Worm (Caenorhabditis elegans): Measurements from ENCODE around the gene Y62F5A.9.

Y62F5A.9 gene

DNA sequence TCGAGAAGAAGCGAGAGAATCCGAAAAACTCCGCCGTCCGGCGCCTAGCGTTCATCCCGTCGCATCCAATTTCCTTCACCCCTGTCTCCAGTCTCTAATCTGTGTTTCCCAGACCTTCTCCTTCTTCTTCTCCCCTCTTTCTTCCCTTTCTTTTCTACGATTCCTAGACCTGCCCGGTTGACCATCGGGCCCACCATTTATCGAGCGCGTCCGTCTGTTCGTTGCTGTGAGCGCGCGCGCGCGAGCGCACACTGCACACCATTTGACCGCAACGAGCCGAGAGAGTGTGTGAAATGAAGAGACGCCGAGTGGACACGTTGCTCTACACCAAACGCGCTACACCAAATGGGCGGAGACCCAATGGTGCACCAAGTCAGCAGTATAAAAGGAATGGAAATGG, 1.5 kb downstream of the Y62F5A.9 start:
- TF ChIP-seq eyg-1 (tag; optimal IDR thresholded peaks at IDR 0.05) (peak; percentile 60), pax-1 (tag; optimal IDR thresholded peaks at IDR 0.05) (peak; percentile 28), syd-9 (tag; optimal IDR thresholded peaks at IDR 0.05) (peak; percentile 32), unc-42 (tag; optimal IDR thresholded peaks at IDR 0.05) (no peak), ref-2 (tag; optimal IDR thresholded peaks at IDR 0.05) (peak; percentile 52), ceh-34 (tag; optimal IDR thresholded peaks at IDR 0.05) (peak; percentile 78), madf-2 (tag; optimal IDR thresholded peaks at IDR 0.05) (no peak), sdc-2 (tag; optimal IDR thresholded peaks at IDR 0.05) (no peak), C08G9.2 (tag; optimal IDR thresholded peaks at IDR 0.05) (peak; percentile 33), ceh-48 (tag; optimal IDR thresholded peaks at IDR 0.05) (peak; percentile 22), elt-2 (tag; optimal IDR thresholded peaks at IDR 0.05) (no peak), ets-4 (tag; optimal IDR thresholded peaks at IDR 0.05) (no peak), T23F11.4 (GFP tag; optimal IDR thresholded peaks at IDR 0.05) (peak; percentile 5), pat-9 (tag; optimal IDR thresholded peaks at IDR 0.05) (no peak), odd-2 (tag; optimal IDR thresholded peaks at IDR 0.05) (no peak), K09A11.1 (tag; optimal IDR thresholded peaks at IDR 0.05; ENCODE audit: insufficient read depth) (no peak), nhr-232 (tag; optimal IDR thresholded peaks at IDR 0.05) (no peak), ztf-16 (tag; optimal IDR thresholded peaks at IDR 0.05) (no peak), pha-2 (tag; optimal IDR thresholded peaks at IDR 0.05) (no peak), pag-3 (tag; optimal IDR thresholded peaks at IDR 0.05; ENCODE audit: borderline replicate concordance) (no peak), fkh-10 (GFP tag; optimal IDR thresholded peaks at IDR 0.05) (no peak), sox-2 (GFP tag; IDR thresholded peaks at IDR 0.05) (no peak), ceh-19 (GFP tag; optimal IDR thresholded peaks at IDR 0.05) (peak; percentile 58), dve-1 (tag; optimal IDR thresholded peaks at IDR 0.05) (no peak), ceh-14 (tag; optimal IDR thresholded peaks at IDR 0.05) (peak; percentile 16), ceh-45 (GFP tag; IDR thresholded peaks at IDR 0.05) (no peak), rnt-1 (tag; optimal IDR thresholded peaks at IDR 0.05) (peak; percentile 49), tbx-2 (tag; optimal IDR thresholded peaks at IDR 0.05) (peak; percentile 13), ceh-18 (tag; optimal IDR thresholded peaks at IDR 0.05) (no peak), Y22D7AL.16 (tag; optimal IDR thresholded peaks at IDR 0.05) (no peak), ceh-24 (tag; optimal IDR thresholded peaks at IDR 0.05) (no peak), dmd-4 (tag; optimal IDR thresholded peaks at IDR 0.05; ENCODE audit: borderline replicate concordance) (peak; percentile 41), ama-1 (optimal IDR thresholded peaks at IDR 0.05) (no peak), ceh-31 (tag; optimal IDR thresholded peaks at IDR 0.05) (peak; percentile 66), ttx-3 (tag; optimal IDR thresholded peaks at IDR 0.05) (no peak), nfya-1 (tag; optimal IDR thresholded peaks at IDR 0.05) (peak; percentile 45), hlh-6 (tag; optimal IDR thresholded peaks at IDR 0.05) (no peak), ceh-30 (tag; optimal IDR thresholded peaks at IDR 0.05) (no peak), mec-3 (tag; optimal IDR thresholded peaks at IDR 0.05; ENCODE audit: borderline replicate concordance) (no peak), fkh-6 (tag; optimal IDR thresholded peaks at IDR 0.05) (no peak), K02D7.2 (tag; optimal IDR thresholded peaks at IDR 0.05) (no peak), unc-55 (GFP tag; optimal IDR thresholded peaks at IDR 0.05) (no peak), ceh-2 (tag; optimal IDR thresholded peaks at IDR 0.05) (peak; percentile 31), pha-4 (tag; optimal IDR thresholded peaks at IDR 0.05) (no peak), hlh-13 (GFP tag; optimal IDR thresholded peaks at IDR 0.05) (no peak), ceh-6 (GFP tag; optimal IDR thresholded peaks at IDR 0.05) (peak; percentile 17), che-1 (tag; optimal IDR thresholded peaks at IDR 0.05) (no peak), hlh-30 (tag; optimal IDR thresholded peaks at IDR 0.05; ENCODE audit: insufficient read depth) (peak; percentile 80), zip-5 (tag; optimal IDR thresholded peaks at IDR 0.05) (no peak)
